Worm (Caenorhabditis elegans) whole organism, L3 larva: ENCODE data around the gene sri-6.
A peak's percentile ranks its signal among the peaks of the same experiment; 100 is the strongest.

ENCODE experiments used
- R02D3.7 ChIP-seq: fragments of 150-350 bp; optimal IDR thresholded peaks from 2 replicates; lab custom pipeline; 2014; ENCODE audit warnings: missing biosample characterization, missing genetic modification characterization
- ZK546.5 ChIP-seq: sonication (generic microtip); optimal IDR thresholded peaks from 2 replicates; lab custom pipeline; 2017; ENCODE audit warnings: missing biosample characterization, missing genetic modification characterization
- ceh-16 ChIP-seq: sonication (generic microtip); optimal IDR thresholded peaks from 2 replicates; lab custom pipeline; 2017; ENCODE audit warnings: missing biosample characterization, missing genetic modification characterization
- ceh-28 ChIP-seq: fragments of 150-350 bp; optimal IDR thresholded peaks from 2 replicates; lab custom pipeline; 2014; ENCODE audit warnings: missing biosample characterization, missing genetic modification reagents, missing genetic modification characterization
- ceh-82 ChIP-seq: fragments of 150-350 bp; optimal IDR thresholded peaks from 2 replicates; lab custom pipeline; 2014; ENCODE audit warnings: missing biosample characterization, missing genetic modification characterization
- daf-12 ChIP-seq: fragments of 150-350 bp; optimal IDR thresholded peaks from 2 replicates; lab custom pipeline; 2014; ENCODE audit warnings: missing biosample characterization, missing genetic modification reagents, missing genetic modification characterization
- egl-27 ChIP-seq: sonication (generic microtip); optimal IDR thresholded peaks from 4 replicates; lab custom pipeline; 2017; ENCODE audit warnings: missing biosample characterization, missing genetic modification reagents, missing genetic modification characterization
- egl-5 ChIP-seq: fragments of 150-350 bp; optimal IDR thresholded peaks from 2 replicates; lab custom pipeline; 2017; ENCODE audit warnings: missing biosample characterization, missing genetic modification reagents, missing genetic modification characterization, inconsistent platforms
- elt-1 ChIP-seq: fragments of 150-350 bp; optimal IDR thresholded peaks from 2 replicates; lab custom pipeline; 2014; ENCODE audit warnings: missing biosample characterization, missing genetic modification characterization
- elt-3 ChIP-seq, 3 experiments: fragments of 150-350 bp in 1 of 3; sonication (generic microtip) in 2 of 3; optimal IDR thresholded peaks; 2 replicates in 2 of 3; 4 replicates in 1 of 3; lab custom pipeline; 2014 to 2017; ENCODE audit warnings: missing biosample characterization in 3 of 3, missing genetic modification characterization in 3 of 3
- eor-1 ChIP-seq, 2 experiments: fragments of 150-350 bp; optimal IDR thresholded peaks; 2 replicates each; lab custom pipeline; 2014 to 2018; ENCODE audit warnings: missing biosample characterization in 2 of 2, missing genetic modification characterization in 2 of 2
- fkh-10 ChIP-seq: sonication (generic microtip); optimal IDR thresholded peaks from 2 replicates; lab custom pipeline; 2017; ENCODE audit warnings: missing biosample characterization, missing genetic modification reagents, missing genetic modification characterization
- hmg-11 ChIP-seq: sonication (generic microtip); optimal IDR thresholded peaks from 2 replicates; lab custom pipeline; 2016; ENCODE audit warnings: missing genetic modification characterization, missing compliant biosample characterization
- jun-1 ChIP-seq: fragments of 150-350 bp; optimal IDR thresholded peaks from 2 replicates; lab custom pipeline; 2014; ENCODE audit warnings: missing biosample characterization, missing genetic modification reagents, missing genetic modification characterization
- lin-15B ChIP-seq: fragments of 150-350 bp; optimal IDR thresholded peaks from 2 replicates; lab custom pipeline; 2014; ENCODE audit warnings: missing biosample characterization, missing genetic modification characterization
- lin-39 ChIP-seq: fragments of 150-350 bp; optimal IDR thresholded peaks from 2 replicates; lab custom pipeline; 2018; ENCODE audit warnings: missing biosample characterization, missing genetic modification reagents, missing genetic modification characterization
- lsy-12 ChIP-seq: sonication (generic microtip); optimal IDR thresholded peaks from 2 replicates; lab custom pipeline; 2016; ENCODE audit warnings: mild to moderate bottlenecking, missing genetic modification characterization, missing compliant biosample characterization
- mdl-1 ChIP-seq: fragments of 150-350 bp; optimal IDR thresholded peaks from 2 replicates; lab custom pipeline; 2014; ENCODE audit warnings: missing biosample characterization, missing genetic modification characterization
- nfya-1 ChIP-seq: sonication (generic microtip); optimal IDR thresholded peaks from 2 replicates; lab custom pipeline; 2017; ENCODE audit warnings: missing genetic modification characterization, mild to moderate bottlenecking, missing compliant biosample characterization, antibody characterized with exemption, moderate library complexity; ENCODE audit not compliant: insufficient read depth
- nhr-11 ChIP-seq: fragments of 150-350 bp; optimal IDR thresholded peaks from 2 replicates; lab custom pipeline; 2014; ENCODE audit warnings: missing biosample characterization, missing genetic modification characterization
- nhr-12 ChIP-seq: fragments of 150-350 bp; optimal IDR thresholded peaks from 2 replicates; lab custom pipeline; 2014; ENCODE audit warnings: missing biosample characterization, missing genetic modification characterization
- nhr-23 ChIP-seq: fragments of 150-350 bp; optimal IDR thresholded peaks from 2 replicates; lab custom pipeline; 2014; ENCODE audit warnings: missing biosample characterization, missing genetic modification reagents, missing genetic modification characterization
- nhr-25 ChIP-seq: sonication (generic microtip); optimal IDR thresholded peaks from 2 replicates; lab custom pipeline; 2017; ENCODE audit warnings: missing biosample characterization, missing genetic modification characterization
- nhr-28 ChIP-seq: fragments of 150-350 bp; optimal IDR thresholded peaks from 2 replicates; lab custom pipeline; 2014; ENCODE audit warnings: missing biosample characterization, missing genetic modification characterization
- nhr-43 ChIP-seq: sonication (generic microtip); optimal IDR thresholded peaks from 2 replicates; lab custom pipeline; 2016; ENCODE audit warnings: mild to moderate bottlenecking, missing genetic modification characterization, missing compliant biosample characterization; ENCODE audit not compliant: poor library complexity, severe bottlenecking
- nhr-76 ChIP-seq: fragments of 150-350 bp; sonication (generic microtip); optimal IDR thresholded peaks from 5 replicates; lab custom pipeline; 2014; ENCODE audit warnings: missing biosample characterization, missing genetic modification characterization
- nhr-77 ChIP-seq: fragments of 150-350 bp; optimal IDR thresholded peaks from 2 replicates; lab custom pipeline; 2014; ENCODE audit warnings: missing biosample characterization, missing genetic modification characterization
- pqm-1 ChIP-seq: fragments of 150-350 bp; optimal IDR thresholded peaks from 2 replicates; lab custom pipeline; 2017; ENCODE audit warnings: missing biosample characterization, missing genetic modification characterization, inconsistent platforms
- sea-2 ChIP-seq: fragments of 150-350 bp; sonication (generic microtip); optimal IDR thresholded peaks from 4 replicates; lab custom pipeline; 2014; ENCODE audit warnings: missing biosample characterization, missing genetic modification reagents, missing genetic modification characterization
- skn-1 ChIP-seq: fragments of 150-350 bp; optimal IDR thresholded peaks from 2 replicates; lab custom pipeline; 2014; ENCODE audit warnings: missing biosample characterization, missing genetic modification characterization
- snpc-4 ChIP-seq: fragments of 150-350 bp; optimal IDR thresholded peaks from 2 replicates; lab custom pipeline; 2014; ENCODE audit warnings: missing biosample characterization, missing genetic modification characterization
- unc-39 ChIP-seq: sonication (generic microtip); optimal IDR thresholded peaks from 4 replicates; lab custom pipeline; 2017; ENCODE audit warnings: missing biosample characterization, missing genetic modification characterization
- unc-62 ChIP-seq: fragments of 150-350 bp; sonication (generic microtip); optimal IDR thresholded peaks from 4 replicates; lab custom pipeline; 2014; ENCODE audit warnings: missing biosample characterization, missing genetic modification reagents, missing genetic modification characterization
- ztf-4 ChIP-seq: fragments of 150-350 bp; optimal IDR thresholded peaks from 2 replicates; lab custom pipeline; 2014; ENCODE audit warnings: missing biosample characterization, missing genetic modification characterization

The sri-6 gene

DNA sequence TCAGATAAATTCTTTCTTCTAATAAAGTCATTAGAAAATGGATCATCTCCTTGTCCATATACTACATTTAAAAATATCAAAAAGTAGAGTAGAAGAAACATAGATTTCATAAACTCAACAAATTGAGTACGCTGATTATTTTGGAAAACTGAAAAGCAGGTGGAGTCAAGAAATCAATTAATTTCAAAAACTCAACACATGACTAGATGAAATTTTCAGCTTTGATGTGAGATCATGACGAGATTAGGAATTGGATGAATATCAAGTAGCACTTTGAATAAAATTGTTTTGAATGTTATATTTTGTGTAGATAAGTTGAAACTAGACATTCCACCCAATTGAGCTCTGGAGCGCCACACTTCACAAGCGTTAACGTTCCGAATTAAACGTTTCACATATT is 10.1 kb downstream of the sri-6 start, which contains the start of gene F57B1.1:
F57B1.1 (minus strand) TSS at position 101 of the 400 bp plus-strand sequence.
- no peak for TF ChIP-seq unc-39 (tag; lab: Kevin White, UChicago)
- TF ChIP-seq snpc-4 (tag; lab: Kevin White, UChicago): no peak
- no peak for TF ChIP-seq skn-1
- no peak for TF ChIP-seq nhr-25 (tag; lab: Kevin White, UChicago)
- no peak for TF ChIP-seq nhr-12
- no peak for TF ChIP-seq unc-62
- TF ChIP-seq pqm-1: no peak
- no peak for TF ChIP-seq ztf-4 (tag; lab: Kevin White, UChicago)
- no peak for TF ChIP-seq daf-12 (tag; lab: Kevin White, UChicago)
- TF ChIP-seq R02D3.7: no peak
- TF ChIP-seq nhr-43 (tag; lab: Kevin White, UChicago): no peak
- no peak for TF ChIP-seq sea-2 (GFP tag; lab: Kevin White, UChicago)
- no peak for TF ChIP-seq ceh-28 (tag; lab: Kevin White, UChicago)
- no peak for TF ChIP-seq nhr-28 (tag; lab: Kevin White, UChicago)
- TF ChIP-seq, all 47 proteins: peak for 0

DNA sequence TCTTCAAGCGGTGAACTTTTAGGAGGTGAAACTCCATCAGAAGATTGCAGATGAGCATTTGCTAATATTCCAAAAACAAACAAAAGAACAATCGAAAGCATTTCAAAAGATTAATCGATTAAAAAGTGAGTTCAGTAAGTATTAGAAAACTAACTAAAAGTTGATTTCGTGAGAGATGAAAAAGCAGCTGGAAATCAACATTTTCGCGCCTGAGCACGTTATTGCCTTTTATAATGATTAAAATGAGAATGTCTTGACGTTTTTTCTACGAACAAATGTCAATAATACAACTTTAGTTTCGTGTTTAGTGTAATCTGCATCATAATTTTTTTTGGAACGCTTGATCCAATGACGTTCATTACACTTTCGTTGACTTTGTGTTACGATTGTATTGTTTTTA is 12.3 kb downstream of the sri-6 start, which contains the start of gene F57B1.9:
F57B1.9 (minus strand) TSS at position 101 of the 400 bp plus-strand sequence.
- no peak for TF ChIP-seq egl-5 (tag; lab: Kevin White, UChicago)
- TF ChIP-seq jun-1 (tag; lab: Kevin White, UChicago): no peak
- TF ChIP-seq eor-1 (tag; optimal IDR thresholded peaks at IDR 0.05; lab: Kevin White, UChicago): no peak
- no peak for TF ChIP-seq sea-2 (GFP tag; lab: Kevin White, UChicago)
- no peak for TF ChIP-seq elt-3 (tag; optimal IDR thresholded peaks at IDR 0.05; lab: Kevin White, UChicago)
- TF ChIP-seq mdl-1 (tag; lab: Kevin White, UChicago): no peak
- no peak for TF ChIP-seq lsy-12 (tag; lab: Kevin White, UChicago)
- TF ChIP-seq unc-39 (tag; lab: Kevin White, UChicago): no peak
- TF ChIP-seq fkh-10 (GFP tag; lab: Kevin White, UChicago): no peak
- no peak for TF ChIP-seq nhr-77 (tag; lab: Kevin White, UChicago)
- TF ChIP-seq, all 47 proteins: peak for 0

ce11 chrV:13200609-13201008 is 15.1 kb downstream of the sri-6 start:
- peak; percentile 50 for TF ChIP-seq nhr-76 (tag; lab: Kevin White, UChicago)
- peak; percentile 38 for TF ChIP-seq nhr-23 (tag; lab: Kevin White, UChicago)
- no peak for TF ChIP-seq lin-15B (tag; lab: Kevin White, UChicago)
- no peak for TF ChIP-seq elt-1
- TF ChIP-seq ztf-4 (tag; lab: Kevin White, UChicago): no peak
- TF ChIP-seq nhr-25 (tag; lab: Kevin White, UChicago): peak; percentile 77
- peak; percentile 12 for TF ChIP-seq nhr-43 (tag; lab: Kevin White, UChicago)
- no peak for TF ChIP-seq ceh-16 (tag; lab: Kevin White, UChicago)
- TF ChIP-seq unc-39 (tag; lab: Kevin White, UChicago): no peak
- no peak for TF ChIP-seq ZK546.5 (tag; lab: Kevin White, UChicago)
- TF ChIP-seq nhr-11 (tag; lab: Kevin White, UChicago): no peak
- no peak for TF ChIP-seq nhr-28 (tag; lab: Kevin White, UChicago)
- TF ChIP-seq nhr-12: no peak

ce11 chrV:13202127-13202610 is 16.7 kb downstream of the sri-6 start, which contains the start of the genes col-159 and col-160:
Gene col-159 (minus strand): TSS chrV:13202177.
Gene col-160 (minus strand): TSS chrV:13202189.
- TF ChIP-seq ceh-82 (no peak), egl-27 (tag; lab: Kevin White, UChicago) (peak; percentile 61), nhr-23 (tag; lab: Kevin White, UChicago) (peak; percentile 79), ceh-28 (tag; lab: Kevin White, UChicago) (peak; percentile 37), nhr-43 (tag; lab: Kevin White, UChicago) (peak; percentile 39), nhr-25 (tag; lab: Kevin White, UChicago) (peak; percentile 21), hmg-11 (tag; lab: Kevin White, UChicago) (no peak)

ce11 chrV:13206514-13206913 is 21.0 kb downstream of the sri-6 start:
- no peak for TF ChIP-seq hmg-11 (tag; lab: Kevin White, UChicago)
- TF ChIP-seq lin-39 (tag; lab: Kevin White, UChicago): peak; percentile 32
- peak; percentile 8 for TF ChIP-seq nfya-1 (tag; lab: Kevin White, UChicago)
- peak; percentile 10 for TF ChIP-seq fkh-10 (GFP tag; lab: Kevin White, UChicago)
